Worm (Caenorhabditis elegans): ENCODE data around the gene ZK180.8.

The ZK180.8 gene

ce11 chrIV:4475362-4476086 is 36.0 kb downstream of the ZK180.8 start:
- no peak for TF ChIP-seq nhr-10 (tag; optimal IDR thresholded peaks at IDR 0.05)
- TF ChIP-seq nhr-11 (tag; optimal IDR thresholded peaks at IDR 0.05), result no peak
- no peak for TF ChIP-seq ZK546.5 (tag; optimal IDR thresholded peaks at IDR 0.05)
- TF ChIP-seq dmd-4 (tag; optimal IDR thresholded peaks at IDR 0.05), result no peak
- TF ChIP-seq lin-39 (tag; optimal IDR thresholded peaks at IDR 0.05), result no peak
- TF ChIP-seq crh-2 (tag; optimal IDR thresholded peaks at IDR 0.05), result peak; percentile 35
- no peak for TF ChIP-seq blmp-1 (tag; optimal IDR thresholded peaks at IDR 0.05; ENCODE audit: insufficient read depth)
- peak; percentile 56 for TF ChIP-seq sma-9 (GFP tag; optimal IDR thresholded peaks at IDR 0.05)
- no peak for TF ChIP-seq sma-9 (tag; optimal IDR thresholded peaks at IDR 0.05)
- TF ChIP-seq aly-2 (tag; optimal IDR thresholded peaks at IDR 0.05), result no peak
- no peak for TF ChIP-seq mbf-1 (tag; optimal IDR thresholded peaks at IDR 0.05)
- no peak for TF ChIP-seq elt-1 (tag; optimal IDR thresholded peaks at IDR 0.05)
- TF ChIP-seq lin-11 (tag; optimal IDR thresholded peaks at IDR 0.05), result no peak
- TF ChIP-seq nhr-23 (tag; optimal IDR thresholded peaks at IDR 0.05), result no peak
- peak; percentile 8 for TF ChIP-seq fos-1 (tag; optimal IDR thresholded peaks at IDR 0.05)
- no peak for TF ChIP-seq snpc-4 (tag; optimal IDR thresholded peaks at IDR 0.05)
- no peak for TF ChIP-seq mdl-1 (tag; optimal IDR thresholded peaks at IDR 0.05)
- TF ChIP-seq F13H6.1 (tag; optimal IDR thresholded peaks at IDR 0.05), result no peak
- no peak for TF ChIP-seq ztf-11 (tag; optimal IDR thresholded peaks at IDR 0.05)
- TF ChIP-seq nhr-12 (tag; optimal IDR thresholded peaks at IDR 0.05), result no peak
- TF ChIP-seq mab-5 (tag; optimal IDR thresholded peaks at IDR 0.05), result no peak
- TF ChIP-seq R02D3.7 (tag; optimal IDR thresholded peaks at IDR 0.05), result no peak
- TF ChIP-seq elt-3 (tag; optimal IDR thresholded peaks at IDR 0.05), result no peak
- no peak for TF ChIP-seq ztf-1 (GFP tag; conservative IDR thresholded peaks at IDR 0.05)

ce11 chrIV:4473767-4474166 is 37.8 kb downstream of the ZK180.8 start:
- no peak for TF ChIP-seq nhr-11 (tag; optimal IDR thresholded peaks at IDR 0.05)
- TF ChIP-seq nhr-129 (tag; optimal IDR thresholded peaks at IDR 0.05), result peak; percentile 12
- no peak for TF ChIP-seq nhr-6 (tag; optimal IDR thresholded peaks at IDR 0.05)
- no peak for TF ChIP-seq R02D3.7 (tag; optimal IDR thresholded peaks at IDR 0.05)
- TF ChIP-seq aly-2 (tag; optimal IDR thresholded peaks at IDR 0.05), result no peak
- no peak for TF ChIP-seq crh-2 (tag; optimal IDR thresholded peaks at IDR 0.05)
- no peak for TF ChIP-seq dmd-4 (tag; optimal IDR thresholded peaks at IDR 0.05)
- TF ChIP-seq ztf-1 (GFP tag; conservative IDR thresholded peaks at IDR 0.05), result 0 out of 2 replicates have a peak, but pooled peaks have one; percentile 34
- no peak for TF ChIP-seq unc-62 (GFP tag; optimal IDR thresholded peaks at IDR 0.05)
- no peak for TF ChIP-seq nhr-237 (tag; optimal IDR thresholded peaks at IDR 0.05)

DNA sequence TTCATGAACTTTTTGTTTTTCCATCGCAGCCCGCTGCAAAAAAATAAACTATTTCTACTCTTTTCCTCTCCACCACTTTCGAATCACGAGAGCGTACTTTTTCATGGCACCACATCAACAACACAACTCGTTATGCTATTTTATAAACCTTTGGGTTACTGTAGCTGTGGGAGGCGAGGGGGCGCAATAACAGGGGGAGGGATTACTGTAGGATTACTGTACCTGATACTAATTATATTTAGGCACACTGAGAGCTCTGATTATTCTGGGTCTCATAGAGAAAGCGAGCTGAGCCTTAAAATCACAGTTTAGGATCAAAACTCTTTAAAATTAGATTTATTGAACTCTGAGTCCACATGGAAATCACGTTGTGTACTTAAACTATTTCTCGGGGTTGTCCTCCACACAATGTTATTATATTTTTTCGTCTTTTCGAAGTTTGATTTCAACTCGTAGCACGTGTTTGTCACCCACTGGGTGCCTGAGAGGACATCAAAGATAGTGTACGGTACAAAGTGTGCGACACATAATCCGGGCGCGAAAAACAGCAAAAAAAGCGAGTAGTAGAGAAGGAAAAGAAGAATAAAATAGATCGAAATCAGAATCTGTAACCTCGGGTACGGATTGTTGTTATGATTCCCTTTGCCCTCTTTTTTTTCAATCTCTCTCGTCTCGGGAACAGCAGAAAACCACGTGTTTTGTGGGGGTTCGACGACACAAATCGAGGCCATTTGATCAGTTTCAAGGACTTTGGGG is 38.9 kb downstream of the ZK180.8 start:
- no peak for TF ChIP-seq nhr-237 (tag; optimal IDR thresholded peaks at IDR 0.05)
- no peak for TF ChIP-seq nhr-11 (tag; optimal IDR thresholded peaks at IDR 0.05)
- no peak for TF ChIP-seq nhr-77 (tag; optimal IDR thresholded peaks at IDR 0.05)
- peak; percentile 69 for TF ChIP-seq nhr-21 (tag; optimal IDR thresholded peaks at IDR 0.05)
- TF ChIP-seq egl-27 (tag; optimal IDR thresholded peaks at IDR 0.05), result peak; percentile 2
- TF ChIP-seq crh-2 (tag; optimal IDR thresholded peaks at IDR 0.05), result peak; percentile 46
- peak; percentile 10 for TF ChIP-seq ztf-4 (tag; optimal IDR thresholded peaks at IDR 0.05)
- TF ChIP-seq gmeb-1 (tag; optimal IDR thresholded peaks at IDR 0.05), result peak; percentile 64
- TF ChIP-seq nhr-25 (tag; optimal IDR thresholded peaks at IDR 0.05), result peak; percentile 81
- peak; percentile 55 for TF ChIP-seq sma-3 (GFP tag; optimal IDR thresholded peaks at IDR 0.05)
- TF ChIP-seq lsy-2 (tag; optimal IDR thresholded peaks at IDR 0.05), result peak in 1 of 2 experiments; percentile 17
- peak; percentile 81 for TF ChIP-seq sma-9 (GFP tag; optimal IDR thresholded peaks at IDR 0.05)
- TF ChIP-seq sma-9 (tag; optimal IDR thresholded peaks at IDR 0.05), result no peak
- no peak for TF ChIP-seq skn-1 (tag; optimal IDR thresholded peaks at IDR 0.05)
- TF ChIP-seq ceh-82 (tag; optimal IDR thresholded peaks at IDR 0.05), result no peak
- no peak for TF ChIP-seq aly-2 (tag; optimal IDR thresholded peaks at IDR 0.05)
- TF ChIP-seq zag-1 (tag; optimal IDR thresholded peaks at IDR 0.05), result no peak
- TF ChIP-seq blmp-1 (tag; optimal IDR thresholded peaks at IDR 0.05; ENCODE audit: insufficient read depth), result peak; percentile 60
- peak; percentile 52 for TF ChIP-seq mdl-1 (tag; optimal IDR thresholded peaks at IDR 0.05)
- TF ChIP-seq nhr-6 (tag; optimal IDR thresholded peaks at IDR 0.05), result peak; percentile 38
- peak; percentile 69 for TF ChIP-seq nhr-129 (tag; optimal IDR thresholded peaks at IDR 0.05)
- TF ChIP-seq ceh-16 (tag; optimal IDR thresholded peaks at IDR 0.05), result no peak
- peak; percentile 43 for TF ChIP-seq F13H6.1 (tag; optimal IDR thresholded peaks at IDR 0.05)

Data from whole organism, L2 larva.